Worm (Caenorhabditis elegans): ENCODE data around the gene R03D7.8.
A peak's percentile ranks its signal among the peaks of the same experiment; 100 is the strongest.
"Not testable (repeated sequence)": the region's sequence is repeated elsewhere in the genome, so short reads cannot be mapped to it uniquely, and the experiment has no call there.

The R03D7.8 gene

ce11 chrII:10924669-10925068 lies 32.0 kb downstream of the R03D7.8 start (continued):
- no peak for TF ChIP-seq R02D3.7 (tag; optimal IDR thresholded peaks at IDR 0.05)

DNA sequence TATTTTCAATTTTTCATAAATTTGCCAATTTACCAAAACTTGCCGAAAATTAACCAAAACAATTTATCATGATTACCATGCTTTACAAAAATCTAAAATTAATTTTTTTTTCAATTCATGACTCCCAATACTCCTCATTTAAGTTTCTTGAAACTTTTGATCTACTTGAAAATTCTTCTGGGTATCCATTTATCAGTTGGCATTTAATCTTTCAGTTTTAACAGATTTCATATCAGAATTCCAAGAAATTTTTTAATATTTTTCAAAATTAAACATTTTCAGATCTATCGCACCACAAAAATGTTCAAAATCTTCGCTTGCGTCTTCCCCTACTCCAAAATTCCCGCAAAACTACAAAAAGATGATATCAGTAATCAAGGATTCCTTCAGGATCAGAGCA lies 32.7 kb downstream of the R03D7.8 start, which contains the start of gene Y19D2B.2:
TSS of gene Y19D2B.2 (plus strand) at position 301 of the 400 bp plus-strand sequence.
- TF ChIP-seq aha-1 (tag) (peak; percentile 13), saeg-2 (GFP tag; IDR thresholded peaks at IDR 0.05) (no peak)

ce11 chrII:10922874-10923273 lies 33.8 kb downstream of the R03D7.8 start, which contains the start of gene Y19D2B.1:
Gene Y19D2B.1, minus strand, starts transcription at chrII:10922974.
- TF ChIP-seq php-3 (GFP tag; IDR thresholded peaks at IDR 0.05); ceh-28 (tag; optimal IDR thresholded peaks at IDR 0.05); mes-2 (tag; optimal IDR thresholded peaks at IDR 0.05; ENCODE audit: poor library complexity, severe bottlenecking): not testable (repeated sequence)

DNA sequence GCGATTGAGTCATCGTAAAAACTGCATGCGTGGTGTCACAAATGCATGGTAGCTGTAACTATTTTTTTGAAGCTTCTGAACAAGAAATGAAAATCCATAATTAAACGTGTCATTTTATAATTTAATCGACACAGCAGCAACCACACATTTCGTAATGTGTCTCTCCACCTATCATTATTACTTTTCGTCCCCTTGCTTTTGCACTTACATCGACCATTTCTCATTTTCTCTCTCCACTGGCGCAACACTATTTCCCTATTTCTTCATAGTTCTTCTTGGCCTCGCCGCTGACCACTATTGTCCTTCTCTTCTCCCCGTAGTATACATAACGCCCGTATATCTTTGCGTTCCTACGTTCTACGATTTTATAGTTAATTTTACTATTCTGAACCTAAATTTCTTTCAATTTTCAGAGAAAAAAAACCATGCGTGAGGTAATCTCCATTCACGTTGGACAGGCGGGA lies 38.4 kb downstream of the R03D7.8 start, which contains the start of gene tba-4:
TSS of gene tba-4 (plus strand) at position 414 of the 464 bp plus-strand sequence.
- TF ChIP-seq nhr-6 (tag; optimal IDR thresholded peaks at IDR 0.05) (peak; percentile 3), hlh-11 (tag; optimal IDR thresholded peaks at IDR 0.05) (peak; percentile 30), nhr-28 (tag; optimal IDR thresholded peaks at IDR 0.05) (peak; percentile 86), nhr-11 (tag; optimal IDR thresholded peaks at IDR 0.05) (no peak), daf-16 (GFP tag; optimal IDR thresholded peaks at IDR 0.05) (no peak), daf-16 (tag; optimal IDR thresholded peaks at IDR 0.05) (peak; percentile 55), pqm-1 (tag; optimal IDR thresholded peaks at IDR 0.05) (peak; percentile 79), dmd-6 (GFP tag; IDR thresholded peaks at IDR 0.05) (no peak; the same call in 1 of the 2 replicates)

DNA sequence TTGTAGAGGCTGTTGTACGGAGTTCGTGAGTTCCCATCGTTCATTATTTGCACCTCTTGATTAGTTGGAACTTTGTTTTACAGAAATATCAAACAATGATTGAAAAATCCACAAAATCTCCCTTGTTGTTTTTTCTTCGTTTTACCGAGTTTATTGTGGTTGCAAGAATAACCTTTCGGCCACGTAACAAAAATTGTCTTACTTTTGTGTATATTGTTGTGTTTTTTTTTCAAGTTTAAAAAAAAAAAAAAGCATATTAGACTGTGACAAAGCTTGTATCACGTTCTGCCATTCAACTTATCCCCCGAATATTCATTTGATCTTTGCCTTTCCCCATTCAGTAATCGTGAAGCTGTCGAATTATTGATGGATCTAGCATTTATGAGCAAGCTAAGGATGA lies 39.5 kb downstream of the R03D7.8 start, which contains the start of gene F44F4.10:
TSS of gene F44F4.10 (minus strand) at position 101 of the 400 bp plus-strand sequence.
- TF ChIP-seq nhr-102 (tag; optimal IDR thresholded peaks at IDR 0.05), result no peak
- TF ChIP-seq unc-62 (GFP tag; optimal IDR thresholded peaks at IDR 0.05 in 1 of 2), result peak in 1 of 2 experiments; percentile 48
- TF ChIP-seq unc-62 (tag; optimal IDR thresholded peaks at IDR 0.05), result no peak
- TF ChIP-seq tra-1 (GFP tag; IDR thresholded peaks at IDR 0.05), result no peak
- TF ChIP-seq pha-4 (GFP tag; IDR thresholded peaks at IDR 0.05), result no peak
- no peak for TF ChIP-seq pha-4 (tag; optimal IDR thresholded peaks at IDR 0.05)
- TF ChIP-seq ZK337.2 (GFP tag; IDR thresholded peaks at IDR 0.05), result no peak

DNA sequence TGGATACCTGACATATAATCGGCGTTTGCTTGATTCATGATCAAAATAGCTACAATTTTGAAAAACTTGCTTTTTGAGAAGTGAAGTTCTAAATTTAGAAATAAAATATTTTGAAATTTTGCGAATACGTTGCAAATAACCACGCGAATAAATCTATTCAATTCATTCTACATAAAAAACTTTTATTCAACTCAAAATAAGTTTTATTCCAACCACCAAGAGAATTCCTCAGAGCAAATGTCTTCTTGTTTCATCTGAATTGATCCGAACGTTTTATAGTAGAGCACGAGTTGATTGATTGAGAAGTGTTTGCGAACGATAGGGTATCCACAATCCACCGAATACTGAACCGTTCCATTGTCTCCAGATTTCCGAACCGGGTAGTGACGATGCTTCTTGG lies 41.0 kb downstream of the R03D7.8 start, which contains the start of gene F44F4.9:
TSS of gene F44F4.9 (minus strand) at position 101 of the 400 bp plus-strand sequence.
- no peak for TF ChIP-seq nhr-42 (GFP tag; IDR thresholded peaks at IDR 0.05)
- no peak for TF ChIP-seq ZK337.2 (GFP tag; IDR thresholded peaks at IDR 0.05)
- TF ChIP-seq T26A8.4 (GFP tag; IDR thresholded peaks at IDR 0.05), result no peak
- no peak for TF ChIP-seq lsy-2 (tag; optimal IDR thresholded peaks at IDR 0.05)
- TF ChIP-seq mes-2 (tag; optimal IDR thresholded peaks at IDR 0.05; ENCODE audit: poor library complexity, severe bottlenecking), result no peak
- TF ChIP-seq lin-1 (GFP tag; IDR thresholded peaks at IDR 0.05), result no peak
- no peak for TF ChIP-seq ZK546.5 (tag; optimal IDR thresholded peaks at IDR 0.05)
- TF ChIP-seq lin-29 (GFP tag; IDR thresholded peaks at IDR 0.05), result no peak
- TF ChIP-seq daf-8 (GFP tag; IDR thresholded peaks at IDR 0.05), result no peak
- no peak for TF ChIP-seq dmd-8 (GFP tag; IDR thresholded peaks at IDR 0.05)
- no peak for TF ChIP-seq nhr-10 (tag; optimal IDR thresholded peaks at IDR 0.05)
- no peak for TF ChIP-seq lin-15B (tag; optimal IDR thresholded peaks at IDR 0.05)

DNA sequence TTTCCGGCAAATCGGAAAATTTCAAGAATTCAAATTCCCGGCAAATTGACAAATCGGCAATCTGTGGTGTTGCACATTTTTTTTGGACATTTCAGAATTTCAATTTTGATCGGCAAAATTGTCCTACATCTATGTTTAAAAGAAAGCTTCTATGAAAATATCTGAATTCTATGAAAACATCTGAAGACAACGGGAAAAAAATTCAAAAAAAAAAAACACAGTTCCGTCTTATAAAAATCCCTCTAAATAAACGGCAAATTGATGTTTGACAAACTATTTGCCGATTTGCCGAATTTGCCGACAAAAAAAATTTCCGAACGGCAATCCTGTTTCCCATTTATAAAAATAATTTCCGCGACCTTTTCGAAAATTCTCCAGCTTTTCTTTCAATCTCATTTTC lies 42.3 kb downstream of the R03D7.8 start, which contains the start of gene F44F4.15:
TSS of gene F44F4.15 (plus strand) at position 301 of the 400 bp plus-strand sequence.
- TF ChIP-seq ztf-11 (tag; optimal IDR thresholded peaks at IDR 0.05) (no peak), nhr-10 (tag; optimal IDR thresholded peaks at IDR 0.05) (no peak), nhr-48 (tag; optimal IDR thresholded peaks at IDR 0.05) (no peak), daf-12 (tag; optimal IDR thresholded peaks at IDR 0.05) (no peak), hmg-1.1 (GFP tag; IDR thresholded peaks at IDR 0.05) (no peak), dpl-1 (GFP tag; optimal IDR thresholded peaks at IDR 0.05) (no peak), aha-1 (tag) (no peak), nhr-77 (tag; optimal IDR thresholded peaks at IDR 0.05) (no peak), pqm-1 (tag; optimal IDR thresholded peaks at IDR 0.05) (no peak)

Measured in whole organism, L4 larva.